Worm (Caenorhabditis elegans): ENCODE data around the gene ebp-3.

- TF ChIP-seq ama-1 (optimal IDR thresholded peaks at IDR 0.05) (no peak), flt-1 (GFP tag; IDR thresholded peaks at IDR 0.05) (no peak), sea-1 (GFP tag; conservative IDR thresholded peaks at IDR 0.05) (no peak), B0310.2 (tag; optimal IDR thresholded peaks at IDR 0.05) (no peak), hmbx-1 (tag; optimal IDR thresholded peaks at IDR 0.05) (no peak), hmg-4 (GFP tag; optimal IDR thresholded peaks at IDR 0.05) (no peak), aly-1 (tag; optimal IDR thresholded peaks at IDR 0.05) (no peak), tra-4 (tag; optimal IDR thresholded peaks at IDR 0.05) (no peak), tbx-11 (GFP tag; IDR thresholded peaks at IDR 0.05) (no peak), scrt-1 (GFP tag; IDR thresholded peaks at IDR 0.05) (no peak)
Observed at ce11 chrV:18109449-18109848, 53.7 kb downstream of the ebp-3 start.
